Fruit fly (Drosophila melanogaster): ENCODE data around the gene Cand1.

DNA sequence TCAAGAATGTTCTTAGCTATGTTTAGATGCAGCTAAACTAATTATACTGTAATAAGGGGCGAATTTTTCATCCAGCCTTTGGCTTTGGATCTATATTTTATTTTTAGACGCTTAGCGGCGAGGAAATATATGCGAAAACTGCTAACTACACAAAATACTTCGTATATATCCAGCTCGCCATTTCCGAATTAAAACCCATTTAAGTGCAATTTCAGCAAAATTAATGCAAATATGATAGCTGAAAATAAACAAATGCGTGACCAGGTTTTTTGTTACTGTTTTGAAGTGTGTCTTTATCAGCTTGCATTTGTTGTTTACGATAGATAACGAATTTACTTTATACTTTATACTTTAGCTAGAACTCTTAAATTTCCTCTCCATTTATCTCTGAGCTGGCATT is 32.5 kb upstream of the Cand1 start:
- no peak for TF ChIP-seq EcR (GFP tag; optimal IDR thresholded peaks at IDR 0.05)
- no peak for TF ChIP-seq psq (optimal IDR thresholded peaks at IDR 0.05)
- TF ChIP-seq pan (optimal IDR thresholded peaks at IDR 0.05): no peak

All from whole organism.